Worm (Caenorhabditis elegans) whole organism, mixed stage, embryonic: ENCODE results near the gene ZK666.11.

Experiments
- nhr-12 ChIP-seq: fragments of 150-350 bp; optimal IDR thresholded peaks from 2 replicates; lab custom pipeline; 2014; ENCODE audit warnings: missing biosample characterization, missing genetic modification characterization
- ztf-11 ChIP-seq: fragments of 150-350 bp; optimal IDR thresholded peaks from 2 replicates; lab custom pipeline; 2014; ENCODE audit warnings: missing biosample characterization, missing genetic modification characterization

- TF ChIP-seq nhr-12 (tag; lab: Kevin White, UChicago) (no peak), ztf-11 (no peak)
Observed at ce11 chrII:10501578-10501977, 19.3 kb downstream of the ZK666.11 start.
